Worm (Caenorhabditis elegans) whole organism, late embryonic: Measurements from ENCODE around the gene T04A6.2.

Source experiments
- K02D7.2 ChIP-seq: sonication (generic microtip); optimal IDR thresholded peaks from 2 replicates; lab custom pipeline; 2017; ENCODE audit warnings: mild to moderate bottlenecking, missing genetic modification characterization, missing compliant biosample characterization
- ceh-24 ChIP-seq: sonication (generic microtip); optimal IDR thresholded peaks from 2 replicates; lab custom pipeline; 2016; ENCODE audit warnings: mild to moderate bottlenecking, missing genetic modification characterization, missing compliant biosample characterization
- ceh-30 ChIP-seq: fragments of 150-350 bp; optimal IDR thresholded peaks from 2 replicates; lab custom pipeline; 2014; ENCODE audit warnings: missing biosample characterization, missing genetic modification characterization
- ceh-9 ChIP-seq: sonication (generic microtip); optimal IDR thresholded peaks from 2 replicates; lab custom pipeline; 2016; ENCODE audit warnings: mild to moderate bottlenecking, missing genetic modification characterization, inconsistent platforms, missing compliant biosample characterization
- fkh-10 ChIP-seq: fragments of 150-350 bp; optimal IDR thresholded peaks from 2 replicates; lab custom pipeline; 2014; ENCODE audit warnings: missing biosample characterization, missing genetic modification reagents, missing genetic modification characterization
- fkh-6 ChIP-seq: sonication (generic microtip); optimal IDR thresholded peaks from 2 replicates; lab custom pipeline; 2016; ENCODE audit warnings: missing genetic modification characterization, missing compliant biosample characterization
- pha-2 ChIP-seq: sonication (generic microtip); optimal IDR thresholded peaks from 2 replicates; lab custom pipeline; 2017; ENCODE audit warnings: mild to moderate bottlenecking, missing genetic modification characterization, missing compliant biosample characterization
- pha-4 ChIP-seq: fragments of 150-350 bp; optimal IDR thresholded peaks from 2 replicates; lab custom pipeline; 2018; ENCODE audit warnings: missing biosample characterization, missing genetic modification reagents, missing genetic modification characterization
- rnt-1 ChIP-seq: sonication (generic microtip); optimal IDR thresholded peaks from 2 replicates; lab custom pipeline; 2016; ENCODE audit warnings: missing genetic modification characterization, missing compliant biosample characterization
- tbx-2 ChIP-seq: sonication (generic microtip); optimal IDR thresholded peaks from 2 replicates; lab custom pipeline; 2016; ENCODE audit warnings: missing genetic modification characterization, missing compliant biosample characterization
- unc-86 ChIP-seq: sonication (generic microtip); optimal IDR thresholded peaks from 2 replicates; lab custom pipeline; 2016; ENCODE audit warnings: missing genetic modification characterization, missing compliant biosample characterization

DNA sequence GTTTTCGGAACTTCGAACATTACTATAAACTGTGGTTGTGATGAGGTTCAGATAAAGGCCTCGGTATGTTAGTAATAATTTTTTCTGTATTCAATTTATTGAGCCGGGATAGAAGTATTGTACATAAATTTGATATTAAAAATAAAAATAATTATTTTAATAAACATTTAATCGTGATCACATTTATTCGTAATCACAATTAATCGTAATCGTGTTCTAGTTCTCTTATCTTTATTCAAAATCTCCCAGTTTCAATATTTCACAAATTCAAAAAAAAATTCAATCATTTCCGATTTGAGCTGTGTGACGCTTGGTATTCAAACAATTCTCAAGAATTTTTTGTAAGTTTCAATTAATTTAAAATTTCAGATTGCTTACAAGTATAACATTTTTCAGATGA is 47.3 kb downstream of the T04A6.2 start, which contains the start of gene lido-18:
- TF ChIP-seq tbx-2 (tag; lab: Kevin White, UChicago) (no peak), fkh-10 (GFP tag; lab: Kevin White, UChicago) (no peak), unc-86 (tag; lab: Kevin White, UChicago) (no peak), pha-2 (no peak), fkh-6 (tag; lab: Kevin White, UChicago) (no peak), pha-4 (tag; lab: Kevin White, UChicago) (no peak), rnt-1 (tag; lab: Kevin White, UChicago) (no peak), ceh-9 (tag; lab: Kevin White, UChicago) (no peak), K02D7.2 (tag; lab: Kevin White, UChicago) (no peak), ceh-24 (tag; lab: Kevin White, UChicago) (no peak), ceh-30 (tag; lab: Kevin White, UChicago) (no peak)
